Worm (Caenorhabditis elegans) whole organism, L4 larva: ENCODE measurements around the gene Y50D4B.1.

Experiments used
- D1046.2 ChIP-seq: fragments of 200-800 bp; sonication (Bioruptor generic); IDR thresholded peaks from 2 replicates; pipeline ENCODE4 v1.3.6; 2022; ENCODE audit warnings: missing genetic modification characterization, missing compliant biosample characterization
- F10B5.3 ChIP-seq: sonication (generic microtip); optimal IDR thresholded peaks from 2 replicates; lab custom pipeline; 2016; ENCODE audit warnings: mild to moderate bottlenecking, missing genetic modification characterization, missing compliant biosample characterization
- F26F4.8 ChIP-seq: fragments of 200-800 bp; sonication (Bioruptor generic); conservative IDR thresholded peaks from 2 replicates; pipeline ENCODE4 v1.3.6; 2022; ENCODE audit warnings: missing genetic modification characterization, missing compliant biosample characterization
- R02D3.7 ChIP-seq: fragments of 150-350 bp; sonication (generic microtip); optimal IDR thresholded peaks from 3 replicates; lab custom pipeline; 2014; ENCODE audit warnings: missing biosample characterization, missing genetic modification characterization
- Y48G9A.11 ChIP-seq: fragments of 200-800 bp; sonication (Bioruptor generic); IDR thresholded peaks from 2 replicates; pipeline ENCODE4 v1.3.6; 2022; ENCODE audit warnings: missing genetic modification reagents, missing genetic modification characterization, missing compliant biosample characterization
- Y5F2A.4 ChIP-seq: fragments of 200-800 bp; sonication (Bioruptor generic); optimal IDR thresholded peaks from 2 replicates; lab custom pipeline; 2018; ENCODE audit warnings: mild to moderate bottlenecking, missing genetic modification characterization, missing compliant biosample characterization
- ZK546.5 ChIP-seq, 2 experiments: sonication (generic microtip); optimal IDR thresholded peaks; 2 replicates each; lab custom pipeline; 2017; ENCODE audit warnings: missing biosample characterization in 2 of 2, missing genetic modification characterization in 2 of 2
- aha-1 ChIP-seq: fragments of 150-350 bp; peaks from one replicate; lab custom pipeline; 2014; ENCODE audit warnings: missing biosample characterization, missing genetic modification characterization
- ama-1 ChIP-seq: fragments of 150-350 bp; optimal IDR thresholded peaks from 2 replicates; lab custom pipeline; 2014; ENCODE audit warnings: inconsistent platforms, mixed read lengths
- ceh-28 ChIP-seq: fragments of 150-350 bp; optimal IDR thresholded peaks from 2 replicates; lab custom pipeline; 2014; ENCODE audit warnings: missing biosample characterization, missing genetic modification reagents, missing genetic modification characterization
- ces-1 ChIP-seq: fragments of 150-350 bp; sonication (generic microtip); optimal IDR thresholded peaks from 4 replicates; lab custom pipeline; 2014; ENCODE audit warnings: missing biosample characterization, missing genetic modification reagents, missing genetic modification characterization
- dmd-6 ChIP-seq: fragments of 200-800 bp; sonication (Bioruptor generic); IDR thresholded peaks from 2 replicates; pipeline ENCODE4 v1.3.6; 2022; ENCODE audit warnings: missing genetic modification reagents, missing genetic modification characterization, missing compliant biosample characterization
- dmd-8 ChIP-seq: fragments of 200-800 bp; sonication (Bioruptor generic); IDR thresholded peaks from 2 replicates; pipeline ENCODE4 v1.3.6; 2022; ENCODE audit warnings: missing genetic modification characterization, missing compliant biosample characterization
- fos-1 ChIP-seq: fragments of 150-350 bp; optimal IDR thresholded peaks from 2 replicates; lab custom pipeline; 2014; ENCODE audit warnings: missing biosample characterization, missing genetic modification characterization
- hmg-1.1 ChIP-seq: fragments of 200-800 bp; sonication (Bioruptor generic); IDR thresholded peaks from 2 replicates; pipeline ENCODE4 v1.3.6; 2022; ENCODE audit warnings: missing genetic modification reagents, missing genetic modification characterization, missing compliant biosample characterization
- jun-1 ChIP-seq: fragments of 150-350 bp; optimal IDR thresholded peaks from 2 replicates; lab custom pipeline; 2014; ENCODE audit warnings: missing biosample characterization, missing genetic modification reagents, missing genetic modification characterization
- lim-7 ChIP-seq: fragments of 200-800 bp; sonication (Bioruptor generic); IDR thresholded peaks from 2 replicates; pipeline ENCODE4 v1.3.6; 2022; ENCODE audit warnings: missing genetic modification characterization, missing compliant biosample characterization
- lin-38 ChIP-seq: fragments of 200-800 bp; sonication (Bioruptor generic); IDR thresholded peaks from 2 replicates; pipeline ENCODE4 v1.3.6; 2022; ENCODE audit warnings: missing genetic modification reagents, missing genetic modification characterization, missing compliant biosample characterization
- lin-39 ChIP-seq: fragments of 150-350 bp; optimal IDR thresholded peaks from 2 replicates; lab custom pipeline; 2014; ENCODE audit warnings: missing biosample characterization, missing genetic modification reagents, missing genetic modification characterization
- lsy-2 ChIP-seq, 2 experiments: fragments of 150-350 bp in 1 of 2; sonication (generic microtip) in 1 of 2; optimal IDR thresholded peaks; 2 replicates each; lab custom pipeline; 2014 to 2017; ENCODE audit warnings: missing biosample characterization in 2 of 2, missing genetic modification characterization in 2 of 2
- mdt-29 ChIP-seq: fragments of 200-800 bp; sonication (Bioruptor generic); IDR thresholded peaks from 2 replicates; pipeline ENCODE4 v1.3.6; 2022; ENCODE audit warnings: missing genetic modification reagents, missing genetic modification characterization, missing compliant biosample characterization
- nhr-102 ChIP-seq: sonication (generic microtip); optimal IDR thresholded peaks from 2 replicates; lab custom pipeline; 2016; ENCODE audit warnings: mild to moderate bottlenecking, missing genetic modification characterization, moderate library complexity, missing compliant biosample characterization
- nhr-28 ChIP-seq: fragments of 150-350 bp; optimal IDR thresholded peaks from 2 replicates; lab custom pipeline; 2014; ENCODE audit warnings: missing biosample characterization, missing genetic modification characterization
- nhr-6 ChIP-seq: fragments of 150-350 bp; optimal IDR thresholded peaks from 2 replicates; lab custom pipeline; 2014; ENCODE audit warnings: missing biosample characterization, missing genetic modification characterization
- pha-4 ChIP-seq, 2 experiments: fragments of 150-350 bp in 1 of 2; fragments of 200-800 bp in 1 of 2; sonication (Bioruptor generic) in 1 of 2; IDR thresholded peaks in 1 of 2; optimal IDR thresholded peaks in 1 of 2; 2 replicates each; pipeline versions ENCODE4 v1.3.6 to Lab custom; 2014 to 2022; ENCODE audit warnings: missing genetic modification characterization in 2 of 2, missing genetic modification reagents in 2 of 2, missing biosample characterization in 1 of 2, missing compliant biosample characterization in 1 of 2
- pqm-1 ChIP-seq: sonication (generic microtip); optimal IDR thresholded peaks from 2 replicates; lab custom pipeline; 2017; ENCODE audit warnings: missing biosample characterization, missing genetic modification characterization
- sdz-12 ChIP-seq: fragments of 200-800 bp; sonication (Bioruptor generic); optimal IDR thresholded peaks from 2 replicates; lab custom pipeline; 2018; ENCODE audit warnings: mild to moderate bottlenecking, missing genetic modification characterization, missing compliant biosample characterization
- set-16 ChIP-seq: fragments of 200-800 bp; sonication (Bioruptor generic); IDR thresholded peaks from 2 replicates; pipeline ENCODE4 v1.3.6; 2022; ENCODE audit warnings: missing genetic modification reagents, missing genetic modification characterization, missing compliant biosample characterization
- skn-1 ChIP-seq: fragments of 150-350 bp; optimal IDR thresholded peaks from 2 replicates; lab custom pipeline; 2014; ENCODE audit warnings: missing biosample characterization, missing genetic modification characterization
- spr-1 ChIP-seq: sonication (generic microtip); optimal IDR thresholded peaks from 2 replicates; lab custom pipeline; 2016; ENCODE audit warnings: mild to moderate bottlenecking, missing genetic modification characterization, missing compliant biosample characterization
- unc-62 ChIP-seq, 3 experiments: fragments of 150-350 bp in 1 of 3; sonication (generic microtip); optimal IDR thresholded peaks in 2 of 3; peaks in 1 of 3; 1 replicate in 1 of 3; 2 replicates in 2 of 3; lab custom pipeline; 2014 to 2017; ENCODE audit warnings: missing biosample characterization in 3 of 3, missing genetic modification characterization in 3 of 3, missing genetic modification reagents in 3 of 3, missing genotype in 1 of 3
- zfp-3 ChIP-seq: fragments of 200-800 bp; sonication (Bioruptor generic); conservative IDR thresholded peaks from 2 replicates; pipeline ENCODE4 v1.3.6; 2022; ENCODE audit warnings: missing genetic modification reagents, missing genetic modification characterization, missing compliant biosample characterization

Y50D4B.1 gene

DNA sequence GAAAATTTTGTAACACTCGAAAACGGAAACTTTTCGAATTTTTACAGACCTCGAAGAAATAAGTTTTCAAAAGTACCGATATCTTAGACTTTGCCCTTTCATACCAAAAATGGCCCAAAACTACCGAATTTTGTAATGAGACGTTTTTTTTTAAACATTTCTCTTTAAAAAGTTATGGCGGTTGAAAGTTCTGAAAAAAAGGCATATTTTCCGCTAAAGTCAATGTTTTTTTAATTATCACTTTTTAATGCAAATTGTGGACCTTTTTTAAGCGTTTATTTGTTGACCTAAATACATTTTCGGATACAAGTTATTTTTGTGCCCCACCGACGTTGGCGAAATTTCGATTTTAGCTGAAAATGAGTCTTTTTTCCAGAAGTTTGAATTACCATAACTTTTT is 10.2 kb upstream of the Y50D4B.1 start:
- peak in 1 of 2 experiments; percentile 97 for TF ChIP-seq unc-62 (GFP tag; optimal IDR thresholded peaks at IDR 0.05 in 1 of 2; lab: Kevin White, UChicago)
- TF ChIP-seq unc-62 (tag; optimal IDR thresholded peaks at IDR 0.05; lab: Kevin White, UChicago), result no peak
- TF ChIP-seq R02D3.7, result no peak
- TF ChIP-seq lim-7 (GFP tag; lab: Robert Waterston, UW), result no peak
- no peak for TF ChIP-seq dmd-6
- no peak for TF ChIP-seq spr-1 (tag; lab: Kevin White, UChicago)
- TF ChIP-seq ces-1 (GFP tag; lab: Kevin White, UChicago), result no peak

- no peak for TF ChIP-seq Y5F2A.4 (GFP tag; lab: Kevin White, UChicago)
- no peak for TF ChIP-seq fos-1 (tag; lab: Kevin White, UChicago)
- TF ChIP-seq mdt-29 (GFP tag; lab: Robert Waterston, UW), result no peak
- TF ChIP-seq nhr-6 (tag; lab: Kevin White, UChicago), result no peak
- TF ChIP-seq dmd-8 (GFP tag; lab: Robert Waterston, UW), result no peak
- no peak for TF ChIP-seq ama-1 (lab: Kevin White, UChicago)
- TF ChIP-seq hmg-1.1 (GFP tag; lab: Robert Waterston, UW), result no peak
- TF ChIP-seq nhr-28, result no peak
Measured at ce11 chrV:1112180-1112579, 578 bp upstream of the Y50D4B.1 start.

- TF ChIP-seq skn-1 (tag; lab: Kevin White, UChicago) (no peak), lsy-2 (tag; optimal IDR thresholded peaks at IDR 0.05; lab: Kevin White, UChicago) (no peak), ZK546.5 (tag; optimal IDR thresholded peaks at IDR 0.05; lab: Kevin White, UChicago) (no peak), sdz-12 (no peak), F10B5.3 (tag; lab: Kevin White, UChicago) (no peak)
Measured at ce11 chrV:1120101-1120500, 7.3 kb downstream of the Y50D4B.1 start.

DNA sequence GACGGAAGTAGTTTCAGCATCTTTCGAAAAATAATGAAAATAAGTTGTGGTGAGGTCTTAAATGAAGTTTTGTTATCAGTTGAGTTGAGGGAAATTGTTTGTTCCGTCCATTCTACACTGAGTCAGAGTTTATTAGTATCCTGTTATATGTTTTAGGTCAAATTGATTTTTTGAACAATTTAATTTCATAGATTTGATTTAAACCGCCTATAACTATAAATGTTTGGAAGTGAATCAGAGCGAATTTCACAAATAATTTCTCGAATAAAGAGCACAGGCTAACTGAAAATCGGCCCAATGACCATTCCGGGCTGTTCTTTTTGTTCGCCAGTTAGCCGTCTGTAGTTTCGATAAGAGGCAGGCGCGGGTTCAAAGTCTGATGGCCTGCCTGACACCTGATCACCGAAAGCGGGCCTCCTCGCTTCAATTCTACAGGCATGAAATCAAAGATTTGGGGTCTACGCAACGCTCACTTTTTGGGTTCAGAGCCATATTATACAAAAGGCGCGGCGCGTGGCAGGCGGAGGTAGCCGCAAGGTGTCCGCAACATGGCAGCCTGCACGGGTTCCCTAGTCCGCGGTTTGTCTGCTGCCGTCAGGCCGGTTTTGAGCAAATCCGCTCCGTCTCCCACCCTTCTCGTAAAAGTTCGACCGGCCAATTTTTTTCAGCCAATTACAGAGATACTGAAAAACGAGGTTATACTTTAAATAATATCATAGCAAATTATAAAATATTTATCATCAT is 19.3 kb downstream of the Y50D4B.1 start, which contains the start of gene W07B8.4:
W07B8.4 (minus strand) TSS at position 51 of the 744 bp plus-strand sequence.
- TF ChIP-seq F10B5.3 (tag; lab: Kevin White, UChicago), result no peak
- peak; percentile 38 for TF ChIP-seq aha-1 (tag; lab: Kevin White, UChicago)
- TF ChIP-seq pqm-1, result no peak
- TF ChIP-seq ama-1 (lab: Kevin White, UChicago), result no peak
- TF ChIP-seq lin-39 (tag; lab: Kevin White, UChicago), result no peak
- 0 out of 2 replicates have a peak, but pooled peaks have one; percentile 46 for TF ChIP-seq D1046.2 (GFP tag; lab: Robert Waterston, UW)
- peak; percentile 82 for TF ChIP-seq set-16 (GFP tag; lab: Robert Waterston, UW)
- no peak for TF ChIP-seq jun-1 (tag; lab: Kevin White, UChicago)
- peak; percentile 41 for TF ChIP-seq lin-38 (GFP tag; lab: Robert Waterston, UW)
- TF ChIP-seq dmd-8 (GFP tag; lab: Robert Waterston, UW), result peak; percentile 47; the same call in 1 of the 2 replicates
- peak; percentile 3 for TF ChIP-seq nhr-102
- TF ChIP-seq unc-62 (GFP tag; optimal IDR thresholded peaks at IDR 0.05 in 1 of 2; lab: Kevin White, UChicago), result peak in 1 of 2 experiments; percentile 39
- TF ChIP-seq unc-62 (tag; optimal IDR thresholded peaks at IDR 0.05; lab: Kevin White, UChicago), result no peak
- TF ChIP-seq F26F4.8 (GFP tag; lab: Robert Waterston, UW), result no peak
- 0 out of 2 replicates have a peak, but pooled peaks have one; percentile 52 for TF ChIP-seq pha-4 (GFP tag; IDR thresholded peaks at IDR 0.05; lab: Robert Waterston, UW)
- no peak for TF ChIP-seq pha-4 (tag; optimal IDR thresholded peaks at IDR 0.05; lab: Kevin White, UChicago)
- TF ChIP-seq Y48G9A.11, result peak; percentile 31; the same call in 1 of the 2 replicates
- TF ChIP-seq ceh-28, result no peak
- TF ChIP-seq zfp-3 (GFP tag; lab: Robert Waterston, UW), result peak; percentile 62; the same call in 1 of the 2 replicates
